Worm (Caenorhabditis elegans) whole organism, early embryonic: ENCODE data around the gene dmsr-16.

Experiments
- ama-1 ChIP-seq: fragments of 150-350 bp; optimal IDR thresholded peaks from 2 replicates; lab custom pipeline; 2014
- ceh-13 ChIP-seq: fragments of 200-800 bp; sonication (Bioruptor generic); optimal IDR thresholded peaks from 2 replicates; lab custom pipeline; 2018; ENCODE audit warnings: mild to moderate bottlenecking, missing genetic modification characterization, missing compliant biosample characterization
- ets-7 ChIP-seq: sonication (generic microtip); optimal IDR thresholded peaks from 2 replicates; lab custom pipeline; 2016; ENCODE audit warnings: missing genotype, missing genetic modification characterization, missing compliant biosample characterization
- flt-1 ChIP-seq: fragments of 200-800 bp; sonication (Bioruptor generic); IDR thresholded peaks from 2 replicates; pipeline ENCODE4 v1.3.6; 2022; ENCODE audit warnings: missing genetic modification characterization, missing compliant biosample characterization
- hnd-1 ChIP-seq: sonication (generic microtip); optimal IDR thresholded peaks from 2 replicates; lab custom pipeline; 2016; ENCODE audit warnings: missing genetic modification characterization, missing compliant biosample characterization
- sea-1 ChIP-seq: fragments of 200-800 bp; sonication (Bioruptor generic); conservative IDR thresholded peaks from 2 replicates; pipeline ENCODE4 v1.3.6; 2022; ENCODE audit warnings: missing genetic modification characterization, missing compliant biosample characterization

DNA sequence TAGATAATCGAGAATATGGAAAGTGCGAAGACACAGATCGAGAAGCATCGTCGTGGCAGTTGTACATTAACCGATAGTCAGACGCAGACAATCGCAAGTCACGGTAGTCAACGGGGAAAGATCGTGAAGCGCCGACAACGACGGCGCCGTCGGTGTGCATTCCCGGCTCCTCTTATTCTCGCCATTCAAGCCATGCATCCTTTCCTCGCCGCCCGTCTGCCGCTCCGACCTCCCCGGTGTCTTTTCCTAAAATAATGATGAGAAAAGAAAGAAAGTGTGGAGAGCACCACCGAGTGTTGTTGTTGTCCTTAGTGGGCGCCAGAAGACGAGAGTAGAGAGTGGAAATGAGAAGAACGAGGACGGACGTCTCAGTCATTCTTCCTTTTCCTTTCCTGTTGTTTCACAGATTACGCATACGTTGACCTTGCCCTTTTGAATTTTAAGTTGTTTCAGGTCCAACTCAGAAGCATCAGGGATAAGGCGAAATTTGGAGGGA is 15.1 kb downstream of the dmsr-16 start, which contains the start of gene ZC404.1:
- no peak for TF ChIP-seq ets-7 (tag; lab: Kevin White, UChicago)
- TF ChIP-seq ceh-13 = no peak
- no peak for TF ChIP-seq flt-1 (GFP tag; lab: Robert Waterston, UW)
- no peak for TF ChIP-seq sea-1 (GFP tag; lab: Robert Waterston, UW)
- TF ChIP-seq ama-1 (lab: Kevin White, UChicago) = no peak
- no peak for TF ChIP-seq hnd-1 (tag; lab: Kevin White, UChicago)
